Fruit fly (Drosophila melanogaster) whole organism, embryonic: ENCODE measurements around the gene cu.

Experiments
- Aef1 ChIP-seq: fragments of 200-800 bp; sonication (Bioruptor generic); IDR thresholded peaks from 3 replicates; pipeline ENCODE4 v1.3.6; 2022; ENCODE audit warnings: missing biosample characterization, missing genetic modification characterization
- Atf3 ChIP-seq: fragments of 200-800 bp; sonication (Bioruptor generic); optimal IDR thresholded peaks from 3 replicates; lab custom pipeline; 2016; ENCODE audit warnings: missing biosample characterization, missing genetic modification characterization
- CG10147 ChIP-seq: fragments of 200-800 bp; sonication (Bioruptor generic); optimal IDR thresholded peaks from 2 replicates; lab custom pipeline; 2019; ENCODE audit warnings: missing biosample characterization, mild to moderate bottlenecking, missing genetic modification characterization, moderate library complexity
- CG12299 ChIP-seq: fragments of 200-800 bp; sonication (Bioruptor generic); optimal IDR thresholded peaks from 2 replicates; lab custom pipeline; 2018; ENCODE audit warnings: missing biosample characterization, mild to moderate bottlenecking, missing genetic modification characterization
- CG12769 ChIP-seq: fragments of 200-800 bp; sonication (Bioruptor generic); optimal IDR thresholded peaks from 2 replicates; lab custom pipeline; 2019; ENCODE audit warnings: missing biosample characterization, mild to moderate bottlenecking, missing genetic modification characterization, moderate library complexity
- CG15073 ChIP-seq: fragments of 200-800 bp; sonication (Bioruptor generic); optimal IDR thresholded peaks from 2 replicates; lab custom pipeline; 2016; ENCODE audit warnings: missing biosample characterization, missing genetic modification characterization
- CG15696 ChIP-seq: fragments of 200-800 bp; sonication (Bioruptor generic); optimal IDR thresholded peaks from 2 replicates; lab custom pipeline; 2019; ENCODE audit warnings: missing biosample characterization, mild to moderate bottlenecking, missing genetic modification characterization, moderate library complexity
- CG33213 ChIP-seq: fragments of 200-800 bp; sonication (Bioruptor generic); optimal IDR thresholded peaks from 3 replicates; lab custom pipeline; 2016; ENCODE audit warnings: missing biosample characterization, missing genetic modification characterization
- CG43689 ChIP-seq: fragments of 200-800 bp; sonication (Bioruptor generic); IDR thresholded peaks from 2 replicates; pipeline ENCODE4 v1.3.6; 2022; ENCODE audit warnings: missing biosample characterization, missing genetic modification characterization
- CG6683 ChIP-seq: fragments of 200-800 bp; sonication (Bioruptor generic); optimal IDR thresholded peaks from 2 replicates; lab custom pipeline; 2017; ENCODE audit warnings: missing biosample characterization, mild to moderate bottlenecking, missing genetic modification characterization, missing genetic modification reagents
- CG6765 ChIP-seq: fragments of 200-800 bp; sonication (Bioruptor generic); optimal IDR thresholded peaks from 3 replicates; lab custom pipeline; 2017; ENCODE audit warnings: missing biosample characterization, mild to moderate bottlenecking, missing genetic modification characterization
- CG6791 ChIP-seq: fragments of 200-800 bp; sonication (Bioruptor generic); IDR thresholded peaks from 3 replicates; pipeline ENCODE4 v1.3.6; 2022; ENCODE audit warnings: missing biosample characterization, missing genetic modification characterization; ENCODE audit not compliant: partially characterized antibody
- CG7928 ChIP-seq: fragments of 200-800 bp; sonication (Bioruptor generic); optimal IDR thresholded peaks from 2 replicates; lab custom pipeline; 2017; ENCODE audit warnings: missing biosample characterization, mild to moderate bottlenecking, missing genetic modification characterization
- CG9727 ChIP-seq: fragments of 200-800 bp; sonication (Bioruptor generic); optimal IDR thresholded peaks from 3 replicates; lab custom pipeline; 2017; ENCODE audit warnings: missing biosample characterization, mild to moderate bottlenecking, missing genetic modification characterization
- CG9932 ChIP-seq: fragments of 200-800 bp; sonication (Bioruptor generic); IDR thresholded peaks from 2 replicates; pipeline ENCODE4 v1.3.6; 2022; ENCODE audit warnings: missing biosample characterization, missing genetic modification characterization
- CTCF ChIP-seq: fragments of 200-800 bp; sonication (Bioruptor generic); optimal IDR thresholded peaks from 2 replicates; lab custom pipeline; 2017; ENCODE audit warnings: missing biosample characterization, mild to moderate bottlenecking, missing genetic modification characterization, moderate library complexity
- Drgx ChIP-seq: fragments of 200-800 bp; sonication (Bioruptor generic); IDR thresholded peaks from 2 replicates; pipeline ENCODE4 v1.3.6; 2022; ENCODE audit warnings: missing biosample characterization, missing genetic modification characterization
- Gug ChIP-seq: fragments of 200-800 bp; sonication (Bioruptor generic); IDR thresholded peaks from 4 replicates; pipeline ENCODE4 v1.3.6; 2022; ENCODE audit warnings: missing biosample characterization, missing genetic modification characterization
- Hmx ChIP-seq: fragments of 200-800 bp; sonication (Bioruptor generic); optimal IDR thresholded peaks from 2 replicates; lab custom pipeline; 2016; ENCODE audit warnings: missing biosample characterization, missing genetic modification characterization
- Hr3 ChIP-seq: fragments of 200-800 bp; sonication (Bioruptor generic); optimal IDR thresholded peaks from 3 replicates; lab custom pipeline; 2016; ENCODE audit warnings: missing biosample characterization, missing genetic modification characterization
- MESR4 ChIP-seq: fragments of 200-800 bp; sonication (Bioruptor generic); optimal IDR thresholded peaks from 2 replicates; lab custom pipeline; 2018; ENCODE audit warnings: missing biosample characterization, mild to moderate bottlenecking, missing genetic modification characterization, moderate library complexity
- Mrtf ChIP-seq: fragments of 200-800 bp; sonication (Bioruptor generic); IDR thresholded peaks from 3 replicates; pipeline ENCODE4 v1.3.6; 2022; ENCODE audit warnings: missing biosample characterization, missing genetic modification characterization
- NC2α ChIP-seq: fragments of 200-800 bp; sonication (Bioruptor generic); optimal IDR thresholded peaks from 2 replicates; lab custom pipeline; 2016; ENCODE audit warnings: missing biosample characterization, missing genetic modification characterization
- Oaz ChIP-seq: fragments of 200-800 bp; sonication (Bioruptor generic); IDR thresholded peaks from 2 replicates; pipeline ENCODE4 v1.3.6; 2022; ENCODE audit warnings: missing biosample characterization, missing genetic modification characterization
- Oli ChIP-seq: fragments of 200-800 bp; sonication (Bioruptor generic); optimal IDR thresholded peaks from 2 replicates; lab custom pipeline; 2018; ENCODE audit warnings: missing biosample characterization, mild to moderate bottlenecking, missing genetic modification characterization, moderate library complexity
- Pdp1 ChIP-seq, 2 experiments: fragments of 200-800 bp; sonication (Bioruptor generic); optimal IDR thresholded peaks; 3 replicates each; lab custom pipeline; 2016; ENCODE audit warnings: missing biosample characterization in 2 of 2, missing genetic modification characterization in 2 of 2, mild to moderate bottlenecking in 1 of 2, moderate library complexity in 1 of 2
- Ptx1 ChIP-seq: fragments of 200-800 bp; sonication (Bioruptor generic); IDR thresholded peaks from 2 replicates; pipeline ENCODE4 v1.3.6; 2022; ENCODE audit warnings: missing biosample characterization, missing genetic modification characterization
- Taf1 ChIP-seq: fragments of 200-800 bp; sonication (Bioruptor generic); IDR thresholded peaks from 2 replicates; pipeline ENCODE4 v1.3.6; 2022; ENCODE audit warnings: missing biosample characterization, missing genetic modification characterization
- abd-A ChIP-seq: fragments of 200-800 bp; sonication (Bioruptor generic); optimal IDR thresholded peaks from 3 replicates; lab custom pipeline; 2019; ENCODE audit warnings: missing biosample characterization, mild to moderate bottlenecking, missing genetic modification characterization, moderate library complexity
- aop ChIP-seq: fragments of 200-800 bp; sonication (Bioruptor generic); IDR thresholded peaks from 2 replicates; pipeline ENCODE4 v1.3.6; 2022; ENCODE audit warnings: missing biosample characterization, missing genetic modification characterization
- bowl ChIP-seq: fragments of 200-800 bp; sonication (Bioruptor generic); IDR thresholded peaks from 2 replicates; pipeline ENCODE4 v1.3.6; 2022; ENCODE audit warnings: missing biosample characterization, missing genetic modification characterization
- btn ChIP-seq: fragments of 200-800 bp; sonication (Bioruptor generic); optimal IDR thresholded peaks from 2 replicates; lab custom pipeline; 2016; ENCODE audit warnings: missing biosample characterization, missing genetic modification characterization
- cas ChIP-seq: fragments of 200-800 bp; sonication (Bioruptor generic); IDR thresholded peaks from 2 replicates; pipeline ENCODE4 v1.3.6; 2022; ENCODE audit warnings: missing biosample characterization, missing genetic modification characterization
- chif ChIP-seq, 2 experiments: fragments of 200-800 bp; sonication (Bioruptor generic); optimal IDR thresholded peaks; 3 replicates each; lab custom pipeline; 2016; ENCODE audit warnings: missing biosample characterization in 2 of 2, missing genetic modification characterization in 2 of 2
- chinmo ChIP-seq: fragments of 200-800 bp; sonication (Bioruptor generic); IDR thresholded peaks from 4 replicates; pipeline ENCODE4 v1.3.6; 2022; ENCODE audit warnings: missing biosample characterization, missing genetic modification characterization; ENCODE audit not compliant: partially characterized antibody
- crol ChIP-seq: fragments of 200-800 bp; sonication (Bioruptor generic); IDR thresholded peaks from 2 replicates; pipeline ENCODE4 v1.3.6; 2022; ENCODE audit warnings: missing biosample characterization, missing genetic modification characterization
- da ChIP-seq: fragments of 200-800 bp; sonication (Bioruptor generic); optimal IDR thresholded peaks from 2 replicates; lab custom pipeline; 2016; ENCODE audit warnings: missing biosample characterization, missing genetic modification characterization
- dati ChIP-seq: fragments of 200-800 bp; sonication (Bioruptor generic); IDR thresholded peaks from 2 replicates; pipeline ENCODE4 v1.3.6; 2022; ENCODE audit warnings: missing biosample characterization, missing genetic modification characterization
- dimm ChIP-seq: fragments of 200-800 bp; sonication (Bioruptor generic); IDR thresholded peaks from 2 replicates; pipeline ENCODE4 v1.3.6; 2022; ENCODE audit warnings: missing biosample characterization, missing genetic modification characterization
- emc ChIP-seq: fragments of 200-800 bp; sonication (Bioruptor generic); optimal IDR thresholded peaks from 2 replicates; lab custom pipeline; 2016; ENCODE audit warnings: missing biosample characterization, missing genetic modification characterization
- hb ChIP-seq: fragments of 200-800 bp; sonication (Bioruptor generic); IDR thresholded peaks from 3 replicates; pipeline ENCODE4 v1.3.6; 2022; ENCODE audit warnings: missing biosample characterization, missing genetic modification characterization; ENCODE audit not compliant: partially characterized antibody
- hbn ChIP-seq: fragments of 200-800 bp; sonication (Bioruptor generic); IDR thresholded peaks from 2 replicates; pipeline ENCODE4 v1.3.6; 2022; ENCODE audit warnings: missing biosample characterization, missing genetic modification characterization; ENCODE audit not compliant: partially characterized antibody
- jing ChIP-seq: fragments of 200-800 bp; sonication (Bioruptor generic); optimal IDR thresholded peaks from 2 replicates; lab custom pipeline; 2018; ENCODE audit warnings: missing biosample characterization, mild to moderate bottlenecking, missing genetic modification characterization
- phol ChIP-seq: fragments of 200-800 bp; sonication (Bioruptor generic); optimal IDR thresholded peaks from 3 replicates; lab custom pipeline; 2018; ENCODE audit warnings: missing biosample characterization, mild to moderate bottlenecking, missing genetic modification characterization, moderate library complexity
- pnt ChIP-seq: fragments of 200-800 bp; sonication (Bioruptor generic); optimal IDR thresholded peaks from 3 replicates; lab custom pipeline; 2016; ENCODE audit warnings: missing biosample characterization, missing genetic modification characterization
- pzg ChIP-seq: fragments of 200-800 bp; sonication (Bioruptor generic); optimal IDR thresholded peaks from 3 replicates; lab custom pipeline; 2018; ENCODE audit warnings: missing biosample characterization, mild to moderate bottlenecking, missing genetic modification characterization, moderate library complexity
- schlank ChIP-seq: fragments of 200-800 bp; sonication (Bioruptor generic); optimal IDR thresholded peaks from 2 replicates; lab custom pipeline; 2018; ENCODE audit warnings: missing biosample characterization, mild to moderate bottlenecking, missing genetic modification characterization
- sim ChIP-seq: fragments of 200-800 bp; sonication (Bioruptor generic); IDR thresholded peaks from 2 replicates; pipeline ENCODE4 v1.3.6; 2022; ENCODE audit warnings: missing biosample characterization, missing genetic modification characterization
- ssp ChIP-seq: fragments of 200-800 bp; sonication (Bioruptor generic); IDR thresholded peaks from 2 replicates; pipeline ENCODE4 v1.3.6; 2022; ENCODE audit warnings: missing biosample characterization, missing genetic modification characterization
- unpg ChIP-seq: fragments of 200-800 bp; sonication (Bioruptor generic); optimal IDR thresholded peaks from 3 replicates; lab custom pipeline; 2018; ENCODE audit warnings: missing biosample characterization, mild to moderate bottlenecking, missing genetic modification characterization, moderate library complexity

The cu gene

DNA sequence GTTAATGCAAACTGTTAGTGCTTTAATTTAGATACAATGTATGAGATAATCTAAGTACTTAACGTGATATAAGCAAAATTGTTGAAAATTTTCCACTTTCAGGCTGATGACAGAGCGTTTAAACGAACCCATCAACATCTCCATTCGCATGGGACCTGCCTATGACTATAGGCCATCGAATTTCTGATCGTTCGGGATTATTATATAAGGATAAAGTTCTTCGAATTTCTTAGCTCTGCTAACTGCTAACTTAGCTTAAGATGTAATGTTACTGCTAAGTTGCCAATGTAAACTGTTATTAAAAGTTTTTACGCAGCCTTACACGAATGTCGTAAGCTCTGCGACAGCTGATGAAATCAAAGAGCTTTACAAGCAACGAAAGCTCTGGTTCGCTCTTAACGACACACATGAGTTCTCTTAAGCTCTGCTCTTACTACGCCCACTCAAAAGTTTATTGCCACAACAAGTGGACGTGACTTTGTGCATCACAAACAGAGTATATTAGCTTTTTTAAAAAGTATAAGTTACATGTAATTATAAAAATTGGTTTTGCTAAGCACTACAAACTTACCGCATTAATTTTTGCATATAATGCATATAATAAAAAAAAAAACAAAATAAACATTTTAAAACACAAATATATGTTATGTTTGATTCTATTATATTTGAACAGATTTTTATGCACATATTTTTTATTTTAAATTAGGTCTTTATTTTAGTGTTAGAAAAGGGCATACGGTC, 574 bp upstream of the cu start (continued):
- TF ChIP-seq btn (peak; percentile 10), cas (peak; percentile 94), Atf3 (GFP tag; lab: Kevin White, UChicago) (peak; percentile 83), crol (GFP tag; lab: Robert Waterston, UW) (peak; percentile 73), Drgx (GFP tag; lab: Robert Waterston, UW) (peak; percentile 98), schlank (tag; lab: Kevin White, UChicago) (peak; percentile 89), unpg (GFP tag; lab: Kevin White, UChicago) (peak; percentile 98), Gug (GFP tag; lab: Robert Waterston, UW) (peak; percentile 97), CG6765 (GFP tag; lab: Kevin White, UChicago) (peak; percentile 98), CG43689 (GFP tag; lab: Robert Waterston, UW) (peak; percentile 95), sim (GFP tag; lab: Robert Waterston, UW) (peak; percentile 92), chinmo (GFP tag; lab: Robert Waterston, UW) (peak; percentile 78; the same call in 2 of the 4 replicates), da (GFP tag; lab: Kevin White, UChicago) (peak; percentile 82), pnt (GFP tag; lab: Kevin White, UChicago) (peak; percentile 81), CG9727 (GFP tag; lab: Kevin White, UChicago) (peak; percentile 100), CTCF (GFP tag; lab: Kevin White, UChicago) (peak; percentile 67), phol (tag; lab: Kevin White, UChicago) (peak; percentile 99), dimm (GFP tag; lab: Robert Waterston, UW) (peak; percentile 94), NC2α (peak; percentile 77), aop (no peak), abd-A (tag; lab: Kevin White, UChicago) (peak; percentile 98), emc (GFP tag; lab: Kevin White, UChicago) (peak; percentile 85), CG15696 (peak; percentile 90), CG6791 (no peak), jing (GFP tag; lab: Kevin White, UChicago) (peak; percentile 91), CG10147 (peak; percentile 99), hb (GFP tag; lab: Robert Waterston, UW) (no peak), CG12299 (tag; lab: Kevin White, UChicago) (peak; percentile 97), Aef1 (GFP tag; lab: Robert Waterston, UW) (peak; percentile 98), Hr3 (GFP tag; lab: Kevin White, UChicago) (peak; percentile 99), CG7928 (GFP tag; lab: Kevin White, UChicago) (peak; percentile 80), MESR4 (GFP tag; lab: Kevin White, UChicago) (peak; percentile 19), ssp (peak; percentile 95), CG6683 (GFP tag; lab: Kevin White, UChicago) (peak; percentile 98), Oli (tag; lab: Kevin White, UChicago) (peak; percentile 99), CG9932 (GFP tag; lab: Robert Waterston, UW) (peak; percentile 98), chif (GFP tag; optimal IDR thresholded peaks at IDR 0.05; lab: Kevin White, UChicago) (peak; percentile 69 to 88), CG33213 (no peak), dati (GFP tag; lab: Robert Waterston, UW) (peak; percentile 90), Pdp1 (GFP tag; optimal IDR thresholded peaks at IDR 0.05; lab: Kevin White, UChicago) (peak; percentile 83 to 96), bowl (peak; percentile 91), Hmx (GFP tag; lab: Kevin White, UChicago) (peak; percentile 82), Ptx1 (GFP tag; lab: Robert Waterston, UW) (peak; percentile 99), CG12769 (tag; lab: Kevin White, UChicago) (peak; percentile 82), CG15073 (GFP tag; lab: Kevin White, UChicago) (peak; percentile 70), pzg (GFP tag; lab: Kevin White, UChicago) (peak; percentile 4), Mrtf (GFP tag; lab: Robert Waterston, UW) (peak; percentile 98), hbn (GFP tag; lab: Robert Waterston, UW) (no peak), Oaz (GFP tag; lab: Robert Waterston, UW) (peak; percentile 97), Taf1 (GFP tag; lab: Robert Waterston, UW) (peak; percentile 94)
